Fruit fly (Drosophila melanogaster) whole organism, embryonic: Measurements from ENCODE around the gene amos.

Source experiments
- Adf1 ChIP-seq: fragments of 200-800 bp; sonication (Bioruptor generic); IDR thresholded peaks from 2 replicates; pipeline ENCODE4 v1.3.6; 2022; ENCODE audit warnings: missing biosample characterization, missing genetic modification characterization
- BEAF-32 ChIP-seq: fragments of 200-800 bp; sonication (Bioruptor generic); optimal IDR thresholded peaks from 3 replicates; lab custom pipeline; 2017; ENCODE audit warnings: missing biosample characterization, missing genetic modification characterization, mild to moderate bottlenecking, moderate library complexity, missing genetic modification reagents
- CG10267 ChIP-seq: fragments of 200-800 bp; sonication (Bioruptor generic); optimal IDR thresholded peaks from 2 replicates; lab custom pipeline; 2018; ENCODE audit warnings: missing biosample characterization, mild to moderate bottlenecking, missing genetic modification characterization, moderate library complexity
- CG13287 ChIP-seq: fragments of 200-800 bp; sonication (Bioruptor generic); IDR thresholded peaks from 2 replicates; pipeline ENCODE4 v1.3.6; 2022; ENCODE audit warnings: missing biosample characterization, missing genetic modification characterization; ENCODE audit not compliant: partially characterized antibody
- CG13296 ChIP-seq: fragments of 200-800 bp; sonication (Bioruptor generic); optimal IDR thresholded peaks from 3 replicates; lab custom pipeline; 2018; ENCODE audit warnings: missing biosample characterization, mild to moderate bottlenecking, missing genetic modification characterization
- CG13775 ChIP-seq: fragments of 200-800 bp; sonication (Bioruptor generic); optimal IDR thresholded peaks from 3 replicates; lab custom pipeline; 2017; ENCODE audit warnings: missing biosample characterization, mild to moderate bottlenecking, missing genetic modification characterization
- CG1603 ChIP-seq: fragments of 200-800 bp; sonication (Bioruptor generic); optimal IDR thresholded peaks from 2 replicates; lab custom pipeline; 2019; ENCODE audit warnings: missing biosample characterization, mild to moderate bottlenecking, missing genetic modification characterization, moderate library complexity
- CG16863 ChIP-seq: fragments of 200-800 bp; sonication (Bioruptor generic); optimal IDR thresholded peaks from 3 replicates; lab custom pipeline; 2016; ENCODE audit warnings: missing biosample characterization, missing genetic modification characterization
- CG18011 ChIP-seq: fragments of 200-800 bp; sonication (Bioruptor generic); optimal IDR thresholded peaks from 2 replicates; lab custom pipeline; 2017; ENCODE audit warnings: missing biosample characterization, missing genetic modification characterization, mild to moderate bottlenecking, moderate library complexity, missing genotype
- CG18476 ChIP-seq: fragments of 200-800 bp; sonication (Bioruptor generic); optimal IDR thresholded peaks from 2 replicates; lab custom pipeline; 2016; ENCODE audit warnings: missing biosample characterization, mild to moderate bottlenecking, missing genetic modification characterization
- CG2712 ChIP-seq: fragments of 200-800 bp; optimal IDR thresholded peaks from 3 replicates; lab custom pipeline; 2019; ENCODE audit warnings: missing biosample characterization, mild to moderate bottlenecking, missing genetic modification characterization, moderate library complexity
- CG32532 ChIP-seq: fragments of 200-800 bp; sonication (Bioruptor generic); IDR thresholded peaks from 2 replicates; pipeline ENCODE4 v1.3.6; 2022; ENCODE audit warnings: missing biosample characterization, missing genetic modification characterization
- CG33213 ChIP-seq: fragments of 200-800 bp; sonication (Bioruptor generic); optimal IDR thresholded peaks from 3 replicates; lab custom pipeline; 2016; ENCODE audit warnings: missing biosample characterization, missing genetic modification characterization
- CG3407 ChIP-seq: fragments of 200-800 bp; sonication (Bioruptor generic); optimal IDR thresholded peaks from 2 replicates; lab custom pipeline; 2018; ENCODE audit warnings: missing biosample characterization, mild to moderate bottlenecking, missing genetic modification characterization
- CG3995 ChIP-seq: fragments of 200-800 bp; sonication (Bioruptor generic); optimal IDR thresholded peaks from 3 replicates; lab custom pipeline; 2016; ENCODE audit warnings: missing biosample characterization, missing genetic modification characterization
- CG43689 ChIP-seq: fragments of 200-800 bp; sonication (Bioruptor generic); IDR thresholded peaks from 2 replicates; pipeline ENCODE4 v1.3.6; 2022; ENCODE audit warnings: missing biosample characterization, missing genetic modification characterization
- CG4617 ChIP-seq: fragments of 200-800 bp; sonication (Bioruptor generic); optimal IDR thresholded peaks from 3 replicates; lab custom pipeline; 2016; ENCODE audit warnings: missing biosample characterization, missing genetic modification characterization, borderline replicate concordance
- CG6254 ChIP-seq: fragments of 200-800 bp; sonication (Bioruptor generic); optimal IDR thresholded peaks from 3 replicates; lab custom pipeline; 2017; ENCODE audit warnings: mild to moderate bottlenecking, missing biosample characterization, missing genetic modification reagents, missing genetic modification characterization
- CG8924 ChIP-seq: fragments of 200-800 bp; optimal IDR thresholded peaks from 3 replicates; lab custom pipeline; 2019; ENCODE audit warnings: missing biosample characterization, mild to moderate bottlenecking, missing genetic modification characterization, moderate library complexity
- CG9797 ChIP-seq: fragments of 200-800 bp; sonication (Bioruptor generic); optimal IDR thresholded peaks from 3 replicates; lab custom pipeline; 2018; ENCODE audit warnings: missing biosample characterization, mild to moderate bottlenecking, missing genetic modification characterization
- Camta ChIP-seq: fragments of 200-800 bp; sonication (Bioruptor generic); optimal IDR thresholded peaks from 2 replicates; lab custom pipeline; 2016; ENCODE audit warnings: missing biosample characterization, missing genetic modification characterization
- Dp ChIP-seq: fragments of 200-800 bp; sonication (Bioruptor generic); optimal IDR thresholded peaks from 2 replicates; lab custom pipeline; 2018; ENCODE audit warnings: missing biosample characterization, mild to moderate bottlenecking, missing genetic modification characterization, moderate library complexity
- E2f2 ChIP-seq: fragments of 200-800 bp; sonication (Bioruptor generic); IDR thresholded peaks from 2 replicates; pipeline ENCODE4 v1.3.6; 2022; ENCODE audit warnings: missing biosample characterization, missing genetic modification characterization
- Lpt ChIP-seq: fragments of >200 bp; optimal IDR thresholded peaks from 2 replicates; lab custom pipeline; 2018; ENCODE audit warnings: missing biosample characterization, missing genetic modification characterization
- MBD-R2 ChIP-seq: fragments of 200-800 bp; sonication (Bioruptor generic); IDR thresholded peaks from 2 replicates; pipeline ENCODE4 v1.3.6; 2022; ENCODE audit warnings: missing biosample characterization, missing genetic modification characterization
- MESR4 ChIP-seq: fragments of 200-800 bp; sonication (Bioruptor generic); optimal IDR thresholded peaks from 2 replicates; lab custom pipeline; 2018; ENCODE audit warnings: missing biosample characterization, mild to moderate bottlenecking, missing genetic modification characterization, moderate library complexity
- Myb ChIP-seq: fragments of 200-800 bp; sonication (Bioruptor generic); optimal IDR thresholded peaks from 2 replicates; lab custom pipeline; 2016; ENCODE audit warnings: missing biosample characterization, missing genetic modification characterization
- NfI ChIP-seq: fragments of 200-800 bp; sonication (Bioruptor generic); optimal IDR thresholded peaks from 3 replicates; lab custom pipeline; 2018; ENCODE audit warnings: missing biosample characterization, mild to moderate bottlenecking, missing genetic modification characterization, moderate library complexity
- Sin3A ChIP-seq: fragments of >200 bp; optimal IDR thresholded peaks from 2 replicates; lab custom pipeline; 2018
- al ChIP-seq: fragments of 200-800 bp; sonication (Bioruptor generic); IDR thresholded peaks from 2 replicates; pipeline ENCODE4 v1.3.6; 2022; ENCODE audit warnings: missing biosample characterization, missing genetic modification characterization
- ash1 ChIP-seq: fragments of 200-800 bp; sonication (Bioruptor generic); optimal IDR thresholded peaks from 2 replicates; lab custom pipeline; 2018; ENCODE audit warnings: missing biosample characterization, mild to moderate bottlenecking, missing genetic modification characterization
- cato ChIP-seq: fragments of 200-800 bp; sonication (Bioruptor generic); optimal IDR thresholded peaks from 2 replicates; lab custom pipeline; 2016; ENCODE audit warnings: missing biosample characterization, missing genetic modification characterization, borderline replicate concordance
- crp ChIP-seq, 2 experiments: fragments of 200-800 bp; sonication (Bioruptor generic); optimal IDR thresholded peaks; 2 replicates in 1 of 2; 3 replicates in 1 of 2; lab custom pipeline; 2017; ENCODE audit warnings: missing biosample characterization in 2 of 2, missing genetic modification characterization in 2 of 2, mild to moderate bottlenecking in 1 of 2, moderate library complexity in 1 of 2
- dmrt11E ChIP-seq: fragments of 200-800 bp; sonication (Bioruptor generic); optimal IDR thresholded peaks from 3 replicates; lab custom pipeline; 2018; ENCODE audit warnings: missing biosample characterization, mild to moderate bottlenecking, missing genetic modification characterization, moderate library complexity
- gfzf ChIP-seq: fragments of 200-800 bp; sonication (Bioruptor generic); optimal IDR thresholded peaks from 2 replicates; lab custom pipeline; 2016; ENCODE audit warnings: missing biosample characterization, mild to moderate bottlenecking, missing genetic modification characterization, moderate library complexity
- gro ChIP-seq: fragments of 200-800 bp; sonication (Bioruptor generic); optimal IDR thresholded peaks from 2 replicates; lab custom pipeline; 2016; ENCODE audit warnings: missing biosample characterization, missing genetic modification characterization
- hb ChIP-seq: fragments of 200-800 bp; sonication (Bioruptor generic); IDR thresholded peaks from 3 replicates; pipeline ENCODE4 v1.3.6; 2022; ENCODE audit warnings: missing biosample characterization, missing genetic modification characterization; ENCODE audit not compliant: partially characterized antibody
- hbn ChIP-seq: fragments of 200-800 bp; sonication (Bioruptor generic); IDR thresholded peaks from 2 replicates; pipeline ENCODE4 v1.3.6; 2022; ENCODE audit warnings: missing biosample characterization, missing genetic modification characterization; ENCODE audit not compliant: partially characterized antibody
- nmo ChIP-seq: fragments of 200-800 bp; sonication (Bioruptor generic); optimal IDR thresholded peaks from 2 replicates; lab custom pipeline; 2018; ENCODE audit warnings: missing biosample characterization, mild to moderate bottlenecking, missing genetic modification characterization, moderate library complexity
- oc ChIP-seq: fragments of 200-800 bp; sonication (Bioruptor generic); optimal IDR thresholded peaks from 2 replicates; lab custom pipeline; 2018; ENCODE audit warnings: missing biosample characterization, mild to moderate bottlenecking, missing genetic modification characterization, moderate library complexity
- sd ChIP-seq: fragments of 200-800 bp; sonication (Bioruptor generic); optimal IDR thresholded peaks from 3 replicates; lab custom pipeline; 2018; ENCODE audit warnings: missing biosample characterization, mild to moderate bottlenecking, missing genetic modification characterization, moderate library complexity
- sens ChIP-seq: fragments of 200-800 bp; sonication (Bioruptor generic); peaks from one replicate; lab custom pipeline; 2016; ENCODE audit warnings: missing biosample characterization, missing genetic modification characterization
- sens-2 ChIP-seq: fragments of 200-800 bp; sonication (Bioruptor generic); IDR thresholded peaks from 2 replicates; pipeline ENCODE4 v1.3.6; 2022; ENCODE audit warnings: missing biosample characterization, missing genetic modification characterization
- sna ChIP-seq: fragments of 200-800 bp; sonication (Bioruptor generic); IDR thresholded peaks from 2 replicates; pipeline ENCODE4 v1.3.6; 2022; ENCODE audit warnings: missing biosample characterization, missing genetic modification characterization; ENCODE audit not compliant: partially characterized antibody
- ssp ChIP-seq: fragments of 200-800 bp; sonication (Bioruptor generic); IDR thresholded peaks from 2 replicates; pipeline ENCODE4 v1.3.6; 2022; ENCODE audit warnings: missing biosample characterization, missing genetic modification characterization
- stwl ChIP-seq: fragments of 200-800 bp; sonication (Bioruptor generic); optimal IDR thresholded peaks from 3 replicates; lab custom pipeline; 2018; ENCODE audit warnings: missing biosample characterization, mild to moderate bottlenecking, missing genetic modification characterization, moderate library complexity
- tap ChIP-seq: fragments of 200-800 bp; optimal IDR thresholded peaks from 3 replicates; lab custom pipeline; 2019; ENCODE audit warnings: missing biosample characterization, mild to moderate bottlenecking, missing genetic modification characterization, moderate library complexity
- trem ChIP-seq: fragments of 200-800 bp; optimal IDR thresholded peaks from 3 replicates; lab custom pipeline; 2019; ENCODE audit warnings: missing biosample characterization, mild to moderate bottlenecking, missing genetic modification characterization, moderate library complexity
- vnd ChIP-seq: fragments of 200-800 bp; sonication (Bioruptor generic); IDR thresholded peaks from 3 replicates; pipeline ENCODE4 v1.3.6; 2022; ENCODE audit warnings: missing biosample characterization, missing genetic modification characterization; ENCODE audit not compliant: partially characterized antibody

amos gene

dm6 chr2L:18616019-18616418 lies 19.3 kb upstream of the amos start, which contains the start of gene IFT46 (continued):
- TF ChIP-seq ssp (GFP tag; lab: Robert Waterston, UW) (no peak), CG3407 (GFP tag; lab: Kevin White, UChicago) (no peak), hb (no peak), Camta (no peak), CG18476 (GFP tag; lab: Kevin White, UChicago) (no peak), CG13775 (no peak), gro (GFP tag; lab: Kevin White, UChicago) (peak; percentile 2), CG6254 (no peak), cato (GFP tag; lab: Kevin White, UChicago) (no peak), CG32532 (GFP tag; lab: Robert Waterston, UW) (no peak), oc (tag; lab: Kevin White, UChicago) (no peak), CG9797 (GFP tag; lab: Kevin White, UChicago) (no peak), vnd (GFP tag; lab: Robert Waterston, UW) (no peak), Adf1 (GFP tag; lab: Robert Waterston, UW) (no peak), tap (tag; lab: Kevin White, UChicago) (no peak), CG43689 (GFP tag; lab: Robert Waterston, UW) (no peak)

- no peak for TF ChIP-seq Lpt (GFP tag; lab: Kevin White, UChicago)
- TF ChIP-seq CG13287 (GFP tag; lab: Robert Waterston, UW) = peak; percentile 49
- 0 out of 2 replicates have a peak, but pooled peaks have one; percentile 26 for TF ChIP-seq sna (GFP tag; lab: Robert Waterston, UW)
- no peak for TF ChIP-seq CG13296 (GFP tag; lab: Kevin White, UChicago)
- TF ChIP-seq CG10267 = peak; percentile 7
- peak; percentile 17 for TF ChIP-seq trem (tag; lab: Kevin White, UChicago)
- peak; percentile 82 for TF ChIP-seq E2f2
- TF ChIP-seq CG4617 (GFP tag; lab: Kevin White, UChicago) = peak; percentile 63
- no peak for TF ChIP-seq Sin3A (lab: Kevin White, UChicago)
- peak; percentile 46 for TF ChIP-seq MBD-R2 (GFP tag; lab: Robert Waterston, UW)
- no peak for TF ChIP-seq sens-2
- peak; percentile 50 for TF ChIP-seq CG1603 (tag; lab: Kevin White, UChicago)
- TF ChIP-seq Dp (GFP tag; lab: Kevin White, UChicago) = peak; percentile 74
- peak; percentile 83 for TF ChIP-seq gfzf (GFP tag; lab: Kevin White, UChicago)
- TF ChIP-seq sens = peak; percentile 7
- TF ChIP-seq CG3995 (GFP tag; lab: Kevin White, UChicago) = peak; percentile 60
- TF ChIP-seq NfI (GFP tag; lab: Kevin White, UChicago) = no peak
- no peak for TF ChIP-seq CG2712 (tag; lab: Kevin White, UChicago)
- TF ChIP-seq CG9797 (GFP tag; lab: Kevin White, UChicago) = peak; percentile 52
- TF ChIP-seq sd (tag; lab: Kevin White, UChicago) = no peak
- TF ChIP-seq ash1 = no peak
- TF ChIP-seq dmrt11E (tag; lab: Kevin White, UChicago) = no peak
- no peak for TF ChIP-seq CG16863 (GFP tag; lab: Kevin White, UChicago)
- TF ChIP-seq CG18011 (GFP tag; lab: Kevin White, UChicago) = no peak
- TF ChIP-seq stwl = peak; percentile 75
- TF ChIP-seq CG8924 (tag; lab: Kevin White, UChicago) = no peak
- TF ChIP-seq BEAF-32 (GFP tag; lab: Kevin White, UChicago) = peak; percentile 40
- peak in 1 of 2 experiments; percentile 37 for TF ChIP-seq crp (GFP tag; optimal IDR thresholded peaks at IDR 0.05; lab: Kevin White, UChicago)
- no peak for TF ChIP-seq Camta
- TF ChIP-seq Myb (GFP tag; lab: Kevin White, UChicago) = peak; percentile 43
- peak; percentile 15 for TF ChIP-seq nmo
- peak; percentile 37 for TF ChIP-seq MESR4
- no peak for TF ChIP-seq CG18476 (GFP tag; lab: Kevin White, UChicago)
- TF ChIP-seq al (GFP tag; lab: Robert Waterston, UW) = no peak
- no peak for TF ChIP-seq CG33213 (GFP tag; lab: Kevin White, UChicago)
- TF ChIP-seq hbn (GFP tag; lab: Robert Waterston, UW) = 0 out of 2 replicates have a peak, but pooled peaks have one; percentile 16
These were observed 15.4 kb upstream of the amos start, which contains the start of gene Atac2 for dm6 chr2L:18612106-18612505. Gene Atac2, minus strand, starts transcription at chr2L:18612249.
